Worm (Caenorhabditis elegans) whole organism, dauer: ENCODE results near the gene srsx-29.

Experiments used
- unc-62 ChIP-seq: sonication (generic microtip); optimal IDR thresholded peaks from 2 replicates; lab custom pipeline; 2017; ENCODE audit warnings: missing biosample characterization, missing genetic modification reagents, missing genetic modification characterization

Gene srsx-29

ce11 chrV:10154698-10155097 is at the start of gene srsx-29:
Gene srsx-29, plus strand, starts transcription at chrV:10154998.
- TF ChIP-seq unc-62 (GFP tag; lab: Kevin White, UChicago): no peak

ce11 chrV:10105412-10105811 is 49.4 kb upstream of the srsx-29 start, which contains the start of gene C08B6.2:
Gene C08B6.2, plus strand, starts transcription at chrV:10105712.
- TF ChIP-seq unc-62 (GFP tag; lab: Kevin White, UChicago): no peak

ce11 chrV:10107309-10107708 is 47.5 kb upstream of the srsx-29 start, which contains the start of gene C08B6.11:
Gene C08B6.11, plus strand, starts transcription at chrV:10107609.
- no peak for TF ChIP-seq unc-62 (GFP tag; lab: Kevin White, UChicago)

- no peak for TF ChIP-seq unc-62 (GFP tag; lab: Kevin White, UChicago)
Measured at ce11 chrV:10111129-10111528, 43.7 kb upstream of the srsx-29 start.

- TF ChIP-seq unc-62 (GFP tag; lab: Kevin White, UChicago): no peak
Measured at ce11 chrV:10112187-10112586, 42.6 kb upstream of the srsx-29 start, which contains the start of gene C08B6.3. Gene C08B6.3, minus strand, starts transcription at chrV:10112287.

ce11 chrV:10114329-10114728 is 40.5 kb upstream of the srsx-29 start, which contains the start of gene cht-5:
Gene cht-5, plus strand, starts transcription at chrV:10114629.
- no peak for TF ChIP-seq unc-62 (GFP tag; lab: Kevin White, UChicago)

ce11 chrV:10117465-10117864 is 37.3 kb upstream of the srsx-29 start, which contains the start of gene C08B6.5:
Gene C08B6.5, plus strand, starts transcription at chrV:10117765.
- TF ChIP-seq unc-62 (GFP tag; lab: Kevin White, UChicago): no peak

- TF ChIP-seq unc-62 (GFP tag; lab: Kevin White, UChicago): no peak
Measured at ce11 chrV:10120898-10121297, 33.9 kb upstream of the srsx-29 start, which contains the start of gene srxa-18. Gene srxa-18, minus strand, starts transcription at chrV:10120997.

- TF ChIP-seq unc-62 (GFP tag; lab: Kevin White, UChicago): no peak
Measured at ce11 chrV:10122670-10123069, 32.1 kb upstream of the srsx-29 start, which contains the start of gene srxa-19. Gene srxa-19, minus strand, starts transcription at chrV:10122770.

ce11 chrV:10123324-10123723 is 31.5 kb upstream of the srsx-29 start, which contains the start of gene C08B6.6:
Gene C08B6.6, plus strand, starts transcription at chrV:10123624.
- no peak for TF ChIP-seq unc-62 (GFP tag; lab: Kevin White, UChicago)

ce11 chrV:10124799-10125548 is 29.8 kb upstream of the srsx-29 start, which contains the start of gene C08B6.10:
Gene C08B6.10, plus strand, starts transcription at chrV:10125498.
- TF ChIP-seq unc-62 (GFP tag; lab: Kevin White, UChicago): no peak

- TF ChIP-seq unc-62 (GFP tag; lab: Kevin White, UChicago): no peak
Measured at ce11 chrV:10130195-10130594, 24.6 kb upstream of the srsx-29 start, which contains the start of gene aos-1. Gene aos-1, minus strand, starts transcription at chrV:10130295.

- TF ChIP-seq unc-62 (GFP tag; lab: Kevin White, UChicago): no peak
Measured at ce11 chrV:10133277-10133676, 21.5 kb upstream of the srsx-29 start.

ce11 chrV:10134077-10134693 is 20.6 kb upstream of the srsx-29 start, which contains the start of the genes C08B6.18, wdr-20 and C08B6.8:
Gene C08B6.18, minus strand, starts transcription at chrV:10134127.
Gene wdr-20, minus strand, starts transcription at chrV:10134158.
Gene C08B6.8, plus strand, starts transcription at chrV:10134643.
- no peak for TF ChIP-seq unc-62 (GFP tag; lab: Kevin White, UChicago)

ce11 chrV:10145653-10146052 is 9.1 kb upstream of the srsx-29 start, which contains the start of gene C51E3.9:
Gene C51E3.9, plus strand, starts transcription at chrV:10145953.
- no peak for TF ChIP-seq unc-62 (GFP tag; lab: Kevin White, UChicago)

ce11 chrV:10146787-10147186 is 8.0 kb upstream of the srsx-29 start:
- no peak for TF ChIP-seq unc-62 (GFP tag; lab: Kevin White, UChicago)
